Worm (Caenorhabditis elegans): ENCODE data around the gene B0336.7.
A peak's percentile ranks its signal among the peaks of the same experiment; 100 is the strongest.

The B0336.7 gene

ce11 chrIII:5706077-5706627 is 9.0 kb upstream of the B0336.7 start, which contains the start of gene rpl-23 (continued):
- TF ChIP-seq ceh-20 (GFP tag; IDR thresholded peaks at IDR 0.05): peak; percentile 52; the same call in 1 of the 2 replicates
- TF ChIP-seq F26F4.8 (GFP tag; conservative IDR thresholded peaks at IDR 0.05): no peak
- peak; percentile 36 for TF ChIP-seq nhr-25 (tag; optimal IDR thresholded peaks at IDR 0.05; ENCODE audit: borderline replicate concordance, insufficient read depth)
- TF ChIP-seq madf-5 (GFP tag; IDR thresholded peaks at IDR 0.05): no peak
- TF ChIP-seq arid-1 (GFP tag; conservative IDR thresholded peaks at IDR 0.05): peak; percentile 74; the same call in 1 of the 2 replicates
- no peak; the same call in 1 of the 2 replicates for TF ChIP-seq madf-9 (GFP tag; conservative IDR thresholded peaks at IDR 0.05)
- peak; percentile 73 for TF ChIP-seq ztf-7 (tag; optimal IDR thresholded peaks at IDR 0.05)
- peak; percentile 97 for TF ChIP-seq aha-1 (tag)
- no peak for TF ChIP-seq nhr-111 (GFP tag; optimal IDR thresholded peaks at IDR 0.05)
- TF ChIP-seq ceh-28 (tag; optimal IDR thresholded peaks at IDR 0.05): peak; percentile 85
- no peak for TF ChIP-seq lin-15B (tag; optimal IDR thresholded peaks at IDR 0.05)
- TF ChIP-seq dmd-9 (GFP tag; IDR thresholded peaks at IDR 0.05): no peak
- peak in 1 of 2 experiments; percentile 77 for TF ChIP-seq hif-1 (tag; optimal IDR thresholded peaks at IDR 0.05)
- TF ChIP-seq zip-2 (tag; optimal IDR thresholded peaks at IDR 0.05): peak; percentile 29
- 0 out of 2 replicates have a peak, but pooled peaks have one; percentile 52 for TF ChIP-seq lim-7 (GFP tag; IDR thresholded peaks at IDR 0.05)
- TF ChIP-seq skn-1 (tag; optimal IDR thresholded peaks at IDR 0.05): no peak
- TF ChIP-seq T20F7.1 (GFP tag; optimal IDR thresholded peaks at IDR 0.05): peak; percentile 85
- no peak for TF ChIP-seq lin-39 (tag; optimal IDR thresholded peaks at IDR 0.05)
- TF ChIP-seq dpl-1 (GFP tag; optimal IDR thresholded peaks at IDR 0.05): peak; percentile 88
- TF ChIP-seq mes-2 (tag; optimal IDR thresholded peaks at IDR 0.05; ENCODE audit: poor library complexity, severe bottlenecking): peak; percentile 92
- TF ChIP-seq snpc-4 (tag; optimal IDR thresholded peaks at IDR 0.05): no peak
- no peak for TF ChIP-seq sdz-12 (GFP tag; optimal IDR thresholded peaks at IDR 0.05)
- peak; percentile 77 for TF ChIP-seq hlh-11 (tag; optimal IDR thresholded peaks at IDR 0.05)
- no peak for TF ChIP-seq lin-29 (GFP tag; IDR thresholded peaks at IDR 0.05)
- peak; percentile 92 for TF ChIP-seq hlh-30 (tag; optimal IDR thresholded peaks at IDR 0.05; ENCODE audit: insufficient read depth)
- TF ChIP-seq mdt-29 (GFP tag; IDR thresholded peaks at IDR 0.05): no peak
- peak; percentile 73 for TF ChIP-seq nhr-6 (tag; optimal IDR thresholded peaks at IDR 0.05)
- no peak for TF ChIP-seq ceh-82 (tag; optimal IDR thresholded peaks at IDR 0.05)
- TF ChIP-seq pha-4 (GFP tag; IDR thresholded peaks at IDR 0.05): peak; percentile 64; the same call in 1 of the 2 replicates
- TF ChIP-seq pha-4 (tag; optimal IDR thresholded peaks at IDR 0.05): peak; percentile 98
- peak; percentile 96 for TF ChIP-seq R02D3.7 (tag; optimal IDR thresholded peaks at IDR 0.05)
- no peak for TF ChIP-seq nhr-10 (tag; optimal IDR thresholded peaks at IDR 0.05)
- TF ChIP-seq Y48G9A.11 (GFP tag; IDR thresholded peaks at IDR 0.05): peak; percentile 35; the same call in 1 of the 2 replicates
- TF ChIP-seq vab-7 (GFP tag; IDR thresholded peaks at IDR 0.05): peak; percentile 61
- TF ChIP-seq nhr-11 (tag; optimal IDR thresholded peaks at IDR 0.05): peak; percentile 96
- no peak for TF ChIP-seq gei-8 (GFP tag; optimal IDR thresholded peaks at IDR 0.05)

ce11 chrIII:5705228-5705888 is 8.2 kb upstream of the B0336.7 start, which contains the start of gene swp-1:
TSS of gene swp-1 (minus strand) at chrIII:5705525.
- TF ChIP-seq ZK337.2 (GFP tag; IDR thresholded peaks at IDR 0.05) (no peak), aha-1 (tag) (peak; percentile 59), egl-43 (GFP tag; IDR thresholded peaks at IDR 0.05) (no peak), lin-39 (tag; optimal IDR thresholded peaks at IDR 0.05) (no peak), unc-62 (GFP tag; optimal IDR thresholded peaks at IDR 0.05 in 1 of 2) (peak in 1 of 2 experiments; percentile 72), unc-62 (tag; optimal IDR thresholded peaks at IDR 0.05) (no peak), F49E8.2 (tag; optimal IDR thresholded peaks at IDR 0.05; ENCODE audit: borderline replicate concordance) (peak; percentile 70), hif-1 (tag; optimal IDR thresholded peaks at IDR 0.05) (no peak), lim-7 (GFP tag; IDR thresholded peaks at IDR 0.05) (0 out of 2 replicates have a peak, but pooled peaks have one; percentile 6), Y105C5A.15 (GFP tag; IDR thresholded peaks at IDR 0.05) (peak; percentile 3; the same call in 1 of the 2 replicates), lin-1 (GFP tag; IDR thresholded peaks at IDR 0.05) (no peak), ctbp-1 (GFP tag; IDR thresholded peaks at IDR 0.05) (peak; percentile 35; the same call in 1 of the 2 replicates), lin-38 (GFP tag; IDR thresholded peaks at IDR 0.05) (peak; percentile 48), R02D3.7 (tag; optimal IDR thresholded peaks at IDR 0.05) (peak; percentile 20), Y48G9A.11 (GFP tag; IDR thresholded peaks at IDR 0.05) (peak; percentile 33; the same call in 1 of the 2 replicates), arid-1 (GFP tag; conservative IDR thresholded peaks at IDR 0.05) (peak; percentile 70), snpc-1.2 (GFP tag; IDR thresholded peaks at IDR 0.05) (peak; percentile 48; the same call in 1 of the 2 replicates), dmd-8 (GFP tag; IDR thresholded peaks at IDR 0.05) (0 out of 2 replicates have a peak, but pooled peaks have one; percentile 19), T26A8.4 (GFP tag; IDR thresholded peaks at IDR 0.05) (no peak), nhr-41 (GFP tag; IDR thresholded peaks at IDR 0.05) (no peak)

Measured in whole organism, L4 larva.